Fruit fly (Drosophila melanogaster): ENCODE measurements around the gene dpy.

DNA sequence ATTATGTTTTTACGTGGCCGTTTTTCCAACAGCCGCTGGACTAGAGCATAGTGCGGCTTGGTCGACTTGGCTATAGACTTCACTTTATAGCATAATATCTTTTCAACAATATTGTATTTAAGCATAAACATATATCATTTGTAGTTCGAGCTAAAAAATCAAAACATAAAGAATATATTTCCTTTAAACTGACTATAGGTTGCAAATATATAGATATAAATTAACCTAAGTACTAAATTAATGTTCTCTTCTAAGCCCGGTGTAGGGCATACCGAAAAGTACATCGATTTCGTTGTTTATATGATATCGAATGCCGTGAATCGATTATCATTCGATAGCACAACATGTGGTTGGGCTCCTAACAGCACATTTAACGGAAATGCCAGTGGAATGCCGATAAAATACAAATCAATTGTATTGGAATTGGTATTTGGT is 165.5 kb downstream of the dpy start, which contains the start of gene MFS18:
- TF ChIP-seq CG8478 (optimal IDR thresholded peaks at IDR 0.05) (no peak), CTCF (optimal IDR thresholded peaks at IDR 0.05) (no peak)
